Fruit fly (Drosophila melanogaster) whole organism, embryonic: ENCODE measurements around the gene v.

ENCODE experiments used
- Ada2b ChIP-seq: fragments of 200-800 bp; sonication (Bioruptor generic); IDR thresholded peaks from 2 replicates; pipeline ENCODE4 v1.3.6; 2022; ENCODE audit warnings: missing biosample characterization, missing genetic modification characterization
- Adf1 ChIP-seq: fragments of 200-800 bp; sonication (Bioruptor generic); IDR thresholded peaks from 2 replicates; pipeline ENCODE4 v1.3.6; 2022; ENCODE audit warnings: missing biosample characterization, missing genetic modification characterization
- Blimp-1 ChIP-seq: fragments of 200-800 bp; sonication (Bioruptor generic); optimal IDR thresholded peaks from 3 replicates; lab custom pipeline; 2018; ENCODE audit warnings: missing biosample characterization, missing genetic modification characterization, mild to moderate bottlenecking, moderate library complexity, missing genetic modification reagents
- CG10209 ChIP-seq: fragments of 200-800 bp; sonication (Bioruptor generic); optimal IDR thresholded peaks from 3 replicates; lab custom pipeline; 2017; ENCODE audit warnings: missing biosample characterization, mild to moderate bottlenecking, missing genetic modification characterization, missing genetic modification reagents
- CG10267 ChIP-seq: fragments of 200-800 bp; sonication (Bioruptor generic); optimal IDR thresholded peaks from 2 replicates; lab custom pipeline; 2018; ENCODE audit warnings: missing biosample characterization, mild to moderate bottlenecking, missing genetic modification characterization, moderate library complexity
- CG10654 ChIP-seq: fragments of 200-800 bp; sonication (Bioruptor generic); optimal IDR thresholded peaks from 2 replicates; lab custom pipeline; 2016; ENCODE audit warnings: missing biosample characterization, missing genetic modification characterization
- CG11093 ChIP-seq: fragments of 200-800 bp; sonication (Bioruptor generic); IDR thresholded peaks from 3 replicates; pipeline ENCODE4 v1.3.6; 2022; ENCODE audit warnings: missing biosample characterization, missing genetic modification characterization
- CG11723 ChIP-seq: fragments of 200-800 bp; sonication (Bioruptor generic); optimal IDR thresholded peaks from 2 replicates; lab custom pipeline; 2017; ENCODE audit warnings: missing biosample characterization, mild to moderate bottlenecking, missing genetic modification characterization
- CG1233 ChIP-seq: fragments of 200-800 bp; sonication (Bioruptor generic); optimal IDR thresholded peaks from 4 replicates; lab custom pipeline; 2018; ENCODE audit warnings: missing biosample characterization, mild to moderate bottlenecking, missing genetic modification characterization
- CG13123 ChIP-seq: fragments of 200-800 bp; sonication (Bioruptor generic); optimal IDR thresholded peaks from 2 replicates; lab custom pipeline; 2016; ENCODE audit warnings: missing biosample characterization, missing genetic modification characterization
- CG13624 ChIP-seq: fragments of 200-800 bp; sonication (Bioruptor generic); optimal IDR thresholded peaks from 2 replicates; lab custom pipeline; 2016; ENCODE audit warnings: missing biosample characterization, missing genetic modification characterization
- CG14050 ChIP-seq: fragments of 200-800 bp; sonication (Bioruptor generic); IDR thresholded peaks from 3 replicates; pipeline ENCODE4 v1.3.6; 2022; ENCODE audit warnings: missing biosample characterization, missing genetic modification characterization
- CG15514 ChIP-seq: fragments of 200-800 bp; sonication (Bioruptor generic); optimal IDR thresholded peaks from 3 replicates; lab custom pipeline; 2017; ENCODE audit warnings: missing biosample characterization, missing genetic modification characterization, mild to moderate bottlenecking, moderate library complexity, missing genetic modification reagents
- CG1603 ChIP-seq: fragments of 200-800 bp; sonication (Bioruptor generic); optimal IDR thresholded peaks from 2 replicates; lab custom pipeline; 2019; ENCODE audit warnings: missing biosample characterization, mild to moderate bottlenecking, missing genetic modification characterization, moderate library complexity
- CG17361 ChIP-seq: fragments of 200-800 bp; sonication (Bioruptor generic); IDR thresholded peaks from 3 replicates; pipeline ENCODE4 v1.3.6; 2022; ENCODE audit warnings: missing biosample characterization, missing genetic modification characterization
- CG34224 ChIP-seq: fragments of 200-800 bp; sonication (Bioruptor generic); IDR thresholded peaks from 3 replicates; pipeline ENCODE4 v1.3.6; 2022; ENCODE audit warnings: missing biosample characterization, missing genetic modification characterization; ENCODE audit not compliant: partially characterized antibody
- CG34422 ChIP-seq: fragments of 200-800 bp; sonication (Bioruptor generic); IDR thresholded peaks from 3 replicates; pipeline ENCODE4 v1.3.6; 2022; ENCODE audit warnings: missing biosample characterization, missing genetic modification characterization
- CkIIα-i1 ChIP-seq: fragments of 200-800 bp; sonication (Bioruptor generic); IDR thresholded peaks from 2 replicates; pipeline ENCODE4 v1.3.6; 2022; ENCODE audit warnings: missing biosample characterization, missing genetic modification characterization
- CoRest ChIP-seq: fragments of 200-800 bp; sonication (Bioruptor generic); optimal IDR thresholded peaks from 3 replicates; lab custom pipeline; 2018; ENCODE audit warnings: missing biosample characterization, mild to moderate bottlenecking, missing genetic modification characterization, moderate library complexity
- D19A ChIP-seq: fragments of 200-800 bp; optimal IDR thresholded peaks from 3 replicates; lab custom pipeline; 2019; ENCODE audit warnings: missing biosample characterization, mild to moderate bottlenecking, missing genetic modification characterization, moderate library complexity
- Dfd ChIP-seq, 2 experiments: fragments of >200 bp; optimal IDR thresholded peaks; 2 replicates each; lab custom pipeline; 2017; ENCODE audit warnings: missing biosample characterization in 2 of 2, missing genetic modification characterization in 2 of 2
- Dll ChIP-seq: fragments of 200-800 bp; sonication (Bioruptor generic); IDR thresholded peaks from 4 replicates; pipeline ENCODE4 v1.3.6; 2022; ENCODE audit warnings: missing biosample characterization, missing genetic modification characterization; ENCODE audit not compliant: partially characterized antibody
- Doc3 ChIP-seq: fragments of 200-800 bp; sonication (Bioruptor generic); IDR thresholded peaks from 3 replicates; pipeline ENCODE4 v1.3.6; 2022; ENCODE audit warnings: missing biosample characterization, missing genetic modification characterization; ENCODE audit not compliant: partially characterized antibody
- GATAe ChIP-seq: fragments of 200-800 bp; sonication (Bioruptor generic); conservative IDR thresholded peaks from 2 replicates; pipeline ENCODE4 v1.3.6; 2022; ENCODE audit warnings: missing biosample characterization, missing genetic modification characterization
- Gug ChIP-seq: fragments of 200-800 bp; sonication (Bioruptor generic); IDR thresholded peaks from 4 replicates; pipeline ENCODE4 v1.3.6; 2022; ENCODE audit warnings: missing biosample characterization, missing genetic modification characterization
- HmgZ ChIP-seq: fragments of 200-800 bp; sonication (Bioruptor generic); optimal IDR thresholded peaks from 2 replicates; lab custom pipeline; 2018; ENCODE audit warnings: missing biosample characterization, mild to moderate bottlenecking, missing genetic modification characterization
- Lim3 ChIP-seq: fragments of 200-800 bp; sonication (Bioruptor generic); IDR thresholded peaks from 2 replicates; pipeline ENCODE4 v1.3.6; 2022; ENCODE audit warnings: missing biosample characterization, missing genetic modification characterization
- Mrtf ChIP-seq: fragments of 200-800 bp; sonication (Bioruptor generic); IDR thresholded peaks from 3 replicates; pipeline ENCODE4 v1.3.6; 2022; ENCODE audit warnings: missing biosample characterization, missing genetic modification characterization
- Myb ChIP-seq: fragments of 200-800 bp; sonication (Bioruptor generic); optimal IDR thresholded peaks from 2 replicates; lab custom pipeline; 2016; ENCODE audit warnings: missing biosample characterization, missing genetic modification characterization
- Oaz ChIP-seq: fragments of 200-800 bp; sonication (Bioruptor generic); IDR thresholded peaks from 2 replicates; pipeline ENCODE4 v1.3.6; 2022; ENCODE audit warnings: missing biosample characterization, missing genetic modification characterization
- Pdp1 ChIP-seq, 2 experiments: fragments of 200-800 bp; sonication (Bioruptor generic); optimal IDR thresholded peaks; 3 replicates each; lab custom pipeline; 2016; ENCODE audit warnings: missing biosample characterization in 2 of 2, missing genetic modification characterization in 2 of 2, mild to moderate bottlenecking in 1 of 2, moderate library complexity in 1 of 2
- Side ChIP-seq: fragments of 200-800 bp; sonication (Bioruptor generic); optimal IDR thresholded peaks from 2 replicates; lab custom pipeline; 2016; ENCODE audit warnings: missing biosample characterization, missing genetic modification characterization
- Stat92E ChIP-seq, 3 experiments: fragments of >200 bp in 2 of 3; fragments of 200-800 bp in 1 of 3; sonication (Bioruptor generic) in 1 of 3; optimal IDR thresholded peaks; 2 replicates each; lab custom pipeline; 2017 to 2019; ENCODE audit warnings: missing biosample characterization in 3 of 3, missing genetic modification characterization in 3 of 3, mild to moderate bottlenecking in 1 of 3, moderate library complexity in 1 of 3
- Tbp ChIP-seq: fragments of >200 bp; optimal IDR thresholded peaks from 2 replicates; lab custom pipeline; 2018; ENCODE audit warnings: missing biosample characterization, missing genetic modification characterization
- YL-1 ChIP-seq: fragments of 200-800 bp; sonication (Bioruptor generic); optimal IDR thresholded peaks from 3 replicates; lab custom pipeline; 2017; ENCODE audit warnings: missing biosample characterization, mild to moderate bottlenecking, missing genetic modification characterization
- amos ChIP-seq: fragments of 200-800 bp; sonication (Bioruptor generic); IDR thresholded peaks from 2 replicates; pipeline ENCODE4 v1.3.6; 2022; ENCODE audit warnings: missing biosample characterization, missing genetic modification characterization; ENCODE audit not compliant: partially characterized antibody
- cato ChIP-seq: fragments of 200-800 bp; sonication (Bioruptor generic); optimal IDR thresholded peaks from 2 replicates; lab custom pipeline; 2016; ENCODE audit warnings: missing biosample characterization, missing genetic modification characterization, borderline replicate concordance
- chm ChIP-seq: fragments of 200-800 bp; sonication (Bioruptor generic); IDR thresholded peaks from 2 replicates; pipeline ENCODE4 v1.3.6; 2022; ENCODE audit warnings: missing biosample characterization, missing genetic modification characterization
- crc ChIP-seq: fragments of 200-800 bp; sonication (Bioruptor generic); optimal IDR thresholded peaks from 2 replicates; lab custom pipeline; 2016; ENCODE audit warnings: missing biosample characterization, missing genetic modification characterization
- dysf ChIP-seq: fragments of 200-800 bp; sonication (Bioruptor generic); IDR thresholded peaks from 3 replicates; pipeline ENCODE4 v1.3.6; 2022; ENCODE audit warnings: missing biosample characterization, missing genetic modification characterization
- ems ChIP-seq: fragments of 200-800 bp; sonication (Bioruptor generic); optimal IDR thresholded peaks from 3 replicates; lab custom pipeline; 2016; ENCODE audit warnings: missing biosample characterization, missing genetic modification characterization
- fru ChIP-seq: fragments of >200 bp; optimal IDR thresholded peaks from 2 replicates; lab custom pipeline; 2017
- ftz-f1 ChIP-seq: fragments of 200-800 bp; sonication (Bioruptor generic); optimal IDR thresholded peaks from 2 replicates; lab custom pipeline; 2016; ENCODE audit warnings: missing biosample characterization, missing genetic modification characterization
- lilli ChIP-seq: fragments of 200-800 bp; sonication (Bioruptor generic); optimal IDR thresholded peaks from 3 replicates; lab custom pipeline; 2016; ENCODE audit warnings: missing biosample characterization, missing genetic modification characterization
- lola ChIP-seq, 3 experiments: fragments of >200 bp in 2 of 3; fragments of 200-800 bp in 1 of 3; sonication (Bioruptor generic) in 1 of 3; optimal IDR thresholded peaks; 2 replicates each; lab custom pipeline; 2017 to 2019; ENCODE audit warnings: missing biosample characterization in 3 of 3, missing genetic modification characterization in 3 of 3, mild to moderate bottlenecking in 1 of 3, moderate library complexity in 1 of 3
- nerfin-1 ChIP-seq: fragments of 200-800 bp; sonication (Bioruptor generic); optimal IDR thresholded peaks from 3 replicates; lab custom pipeline; 2019; ENCODE audit warnings: missing biosample characterization, mild to moderate bottlenecking, missing genetic modification characterization, moderate library complexity
- nom ChIP-seq: fragments of 200-800 bp; sonication (Bioruptor generic); optimal IDR thresholded peaks from 2 replicates; lab custom pipeline; 2017; ENCODE audit warnings: missing biosample characterization, missing genetic modification characterization, mild to moderate bottlenecking, moderate library complexity, missing genetic modification reagents
- otp ChIP-seq: fragments of 200-800 bp; sonication (Bioruptor generic); IDR thresholded peaks from 3 replicates; pipeline ENCODE4, ENCODE4 v1.3.6; 2022; ENCODE audit warnings: missing biosample characterization, missing genetic modification characterization
- ro ChIP-seq: fragments of 200-800 bp; sonication (Bioruptor generic); IDR thresholded peaks from 2 replicates; pipeline ENCODE4 v1.3.6; 2022; ENCODE audit warnings: missing biosample characterization, missing genetic modification characterization
- tin ChIP-seq: fragments of 200-800 bp; sonication (Bioruptor generic); optimal IDR thresholded peaks from 3 replicates; lab custom pipeline; 2016; ENCODE audit warnings: missing biosample characterization, missing genetic modification characterization

v gene

dm6 chrX:10936599-10936998, 12.8 kb downstream of the v start (continued):
- TF ChIP-seq Tbp, result no peak
- TF ChIP-seq Stat92E (GFP tag; optimal IDR thresholded peaks at IDR 0.05; lab: Kevin White, UChicago), result no peak
- peak; percentile 75 for TF ChIP-seq D19A
- peak; percentile 80 for TF ChIP-seq CG13624
- peak; percentile 67; the same call in 2 of the 3 replicates for TF ChIP-seq otp (GFP tag; lab: Robert Waterston, UW)
- peak; percentile 77 for TF ChIP-seq CG34422 (GFP tag; lab: Robert Waterston, UW)
- no peak for TF ChIP-seq Dfd (GFP tag; optimal IDR thresholded peaks at IDR 0.05; lab: Kevin White, UChicago)
- TF ChIP-seq CoRest (tag; lab: Kevin White, UChicago), result peak; percentile 86
- TF ChIP-seq CG17361 (GFP tag; lab: Robert Waterston, UW), result peak; percentile 78
- no peak for TF ChIP-seq Dll (GFP tag; lab: Robert Waterston, UW)
- no peak for TF ChIP-seq Doc3 (GFP tag; lab: Robert Waterston, UW)
- TF ChIP-seq CG13123 (GFP tag; lab: Kevin White, UChicago), result peak; percentile 64
- peak; percentile 78 for TF ChIP-seq CG1233
- peak; percentile 64; the same call in 3 of the 4 replicates for TF ChIP-seq Gug (GFP tag; lab: Robert Waterston, UW)
- TF ChIP-seq HmgZ (tag; lab: Kevin White, UChicago), result peak; percentile 88
- peak; percentile 79 for TF ChIP-seq tin (GFP tag; lab: Kevin White, UChicago)
- peak in 1 of 3 experiments; percentile 67 for TF ChIP-seq lola (GFP tag; optimal IDR thresholded peaks at IDR 0.05; lab: Kevin White, UChicago)
- TF ChIP-seq Ada2b (GFP tag; lab: Robert Waterston, UW), result peak; percentile 86
- TF ChIP-seq Mrtf (GFP tag; lab: Robert Waterston, UW), result peak; percentile 76
- TF ChIP-seq CG14050 (GFP tag; lab: Robert Waterston, UW), result peak; percentile 81
- TF ChIP-seq CkIIα-i1 (GFP tag; lab: Robert Waterston, UW), result no peak
- TF ChIP-seq dysf, result peak; percentile 88
- TF ChIP-seq Lim3 (GFP tag; lab: Robert Waterston, UW), result peak; percentile 55; the same call in 1 of the 2 replicates
- no peak for TF ChIP-seq Myb
- peak; percentile 74 for TF ChIP-seq CG10267 (tag; lab: Kevin White, UChicago)
- peak; percentile 76; the same call in 1 of the 3 replicates for TF ChIP-seq CG11093 (GFP tag; lab: Robert Waterston, UW)
- no peak for TF ChIP-seq fru (lab: Kevin White, UChicago)
- TF ChIP-seq CG10654 (GFP tag; lab: Kevin White, UChicago), result peak; percentile 67
- TF ChIP-seq amos, result no peak
- no peak for TF ChIP-seq CG34224 (GFP tag; lab: Robert Waterston, UW)
- TF ChIP-seq ftz-f1 (GFP tag; lab: Kevin White, UChicago), result no peak
- peak; percentile 57 for TF ChIP-seq CG15514
- peak; percentile 77 for TF ChIP-seq CG11723 (GFP tag; lab: Kevin White, UChicago)
- peak; percentile 72 for TF ChIP-seq crc (GFP tag; lab: Kevin White, UChicago)
- peak; percentile 82 for TF ChIP-seq nerfin-1
- TF ChIP-seq lilli (GFP tag; lab: Kevin White, UChicago), result peak; percentile 81
- TF ChIP-seq Side (GFP tag; lab: Kevin White, UChicago), result peak; percentile 82
- TF ChIP-seq CG10209 (GFP tag; lab: Kevin White, UChicago), result peak; percentile 69
- no peak for TF ChIP-seq GATAe (GFP tag; lab: Robert Waterston, UW)
- TF ChIP-seq ems, result peak; percentile 72
- peak; percentile 63; the same call in 1 of the 2 replicates for TF ChIP-seq chm (GFP tag; lab: Robert Waterston, UW)
- TF ChIP-seq Oaz (GFP tag; lab: Robert Waterston, UW), result peak; percentile 79
- TF ChIP-seq Adf1 (GFP tag; lab: Robert Waterston, UW), result peak; percentile 30; the same call in 1 of the 2 replicates
- TF ChIP-seq cato, result peak; percentile 58
- TF ChIP-seq Blimp-1, result peak; percentile 77
- peak; percentile 78 to 82 for TF ChIP-seq Pdp1 (GFP tag; optimal IDR thresholded peaks at IDR 0.05; lab: Kevin White, UChicago)
- peak; percentile 88 for TF ChIP-seq nom (GFP tag; lab: Kevin White, UChicago)
- TF ChIP-seq CG1603, result peak; percentile 88
- TF ChIP-seq ro (GFP tag; lab: Robert Waterston, UW), result 0 out of 2 replicates have a peak, but pooled peaks have one; percentile 42
- peak; percentile 13 for TF ChIP-seq YL-1 (GFP tag; lab: Kevin White, UChicago)
